Fruit fly (Drosophila melanogaster) whole organism, embryonic: ENCODE measurements around the gene Spn75F.

Experiments
- B-H1 ChIP-seq: fragments of 200-800 bp; sonication (Bioruptor generic); IDR thresholded peaks from 3 replicates; pipeline ENCODE4 v1.3.6; 2022; ENCODE audit warnings: missing biosample characterization, missing genetic modification characterization
- Bgb ChIP-seq: fragments of 200-800 bp; sonication (Bioruptor generic); IDR thresholded peaks from 2 replicates; pipeline ENCODE4 v1.3.6; 2022; ENCODE audit warnings: missing biosample characterization, missing genetic modification characterization; ENCODE audit not compliant: partially characterized antibody
- CG1024 ChIP-seq: fragments of 200-800 bp; sonication (Bioruptor generic); IDR thresholded peaks from 2 replicates; pipeline ENCODE4 v1.3.6; 2022; ENCODE audit warnings: missing biosample characterization, missing genetic modification characterization
- CG10462 ChIP-seq: fragments of 200-800 bp; sonication (Bioruptor generic); optimal IDR thresholded peaks from 2 replicates; lab custom pipeline; 2016; ENCODE audit warnings: missing biosample characterization, missing genetic modification characterization
- CG11398 ChIP-seq: fragments of 200-800 bp; sonication (Bioruptor generic); optimal IDR thresholded peaks from 2 replicates; lab custom pipeline; 2016; ENCODE audit warnings: missing biosample characterization, missing genetic modification characterization
- CG12769 ChIP-seq: fragments of 200-800 bp; sonication (Bioruptor generic); optimal IDR thresholded peaks from 2 replicates; lab custom pipeline; 2019; ENCODE audit warnings: missing biosample characterization, mild to moderate bottlenecking, missing genetic modification characterization, moderate library complexity
- CG1529 ChIP-seq: fragments of 200-800 bp; sonication (Bioruptor generic); optimal IDR thresholded peaks from 3 replicates; lab custom pipeline; 2018; ENCODE audit warnings: missing biosample characterization, missing genetic modification characterization
- CG1602 ChIP-seq: fragments of 200-800 bp; sonication (Bioruptor generic); optimal IDR thresholded peaks from 3 replicates; lab custom pipeline; 2016; ENCODE audit warnings: missing biosample characterization, missing genetic modification characterization
- CG1647 ChIP-seq: fragments of 200-800 bp; sonication (Bioruptor generic); optimal IDR thresholded peaks from 3 replicates; lab custom pipeline; 2016; ENCODE audit warnings: missing biosample characterization, missing genetic modification characterization
- CG16815 ChIP-seq: fragments of 200-800 bp; sonication (Bioruptor generic); optimal IDR thresholded peaks from 3 replicates; lab custom pipeline; 2017; ENCODE audit warnings: missing biosample characterization, mild to moderate bottlenecking, missing genetic modification characterization
- CG17568 ChIP-seq: fragments of 200-800 bp; sonication (Bioruptor generic); optimal IDR thresholded peaks from 2 replicates; lab custom pipeline; 2018; ENCODE audit warnings: missing biosample characterization, mild to moderate bottlenecking, missing genetic modification characterization, moderate library complexity
- CG17912 ChIP-seq: fragments of 200-800 bp; sonication (Bioruptor generic); optimal IDR thresholded peaks from 2 replicates; lab custom pipeline; 2018; ENCODE audit warnings: missing biosample characterization, mild to moderate bottlenecking, missing genetic modification characterization
- CG18619 ChIP-seq: fragments of 200-800 bp; sonication (Bioruptor generic); optimal IDR thresholded peaks from 3 replicates; lab custom pipeline; 2017; ENCODE audit warnings: missing biosample characterization, mild to moderate bottlenecking, missing genetic modification characterization
- CG2199 ChIP-seq: fragments of 200-800 bp; sonication (Bioruptor generic); IDR thresholded peaks from 3 replicates; pipeline ENCODE4 v1.3.6; 2022; ENCODE audit warnings: missing biosample characterization, missing genetic modification characterization
- CG30020 ChIP-seq: fragments of 200-800 bp; optimal IDR thresholded peaks from 2 replicates; lab custom pipeline; 2019; ENCODE audit warnings: missing biosample characterization, mild to moderate bottlenecking, missing genetic modification characterization, moderate library complexity
- CG30403 ChIP-seq: fragments of 200-800 bp; sonication (Bioruptor generic); optimal IDR thresholded peaks from 3 replicates; lab custom pipeline; 2016; ENCODE audit warnings: missing biosample characterization, missing genetic modification characterization
- CG34224 ChIP-seq: fragments of 200-800 bp; sonication (Bioruptor generic); IDR thresholded peaks from 3 replicates; pipeline ENCODE4 v1.3.6; 2022; ENCODE audit warnings: missing biosample characterization, missing genetic modification characterization; ENCODE audit not compliant: partially characterized antibody
- CG34422 ChIP-seq: fragments of 200-800 bp; sonication (Bioruptor generic); IDR thresholded peaks from 3 replicates; pipeline ENCODE4 v1.3.6; 2022; ENCODE audit warnings: missing biosample characterization, missing genetic modification characterization
- CG6689 ChIP-seq: fragments of 200-800 bp; sonication (Bioruptor generic); IDR thresholded peaks from 2 replicates; pipeline ENCODE4 v1.3.6; 2022; ENCODE audit warnings: missing biosample characterization, missing genetic modification characterization
- CG6813 ChIP-seq: fragments of 200-800 bp; sonication (Bioruptor generic); optimal IDR thresholded peaks from 2 replicates; lab custom pipeline; 2017; ENCODE audit warnings: missing biosample characterization, missing genetic modification characterization, mild to moderate bottlenecking, moderate library complexity, missing genetic modification reagents
- Dek ChIP-seq: fragments of 200-800 bp; sonication (Bioruptor generic); optimal IDR thresholded peaks from 3 replicates; lab custom pipeline; 2019; ENCODE audit warnings: missing biosample characterization, mild to moderate bottlenecking, missing genetic modification characterization, moderate library complexity
- Dfd ChIP-seq, 2 experiments: fragments of >200 bp; optimal IDR thresholded peaks; 2 replicates each; lab custom pipeline; 2017; ENCODE audit warnings: missing biosample characterization in 2 of 2, missing genetic modification characterization in 2 of 2
- Dip2 ChIP-seq: fragments of 200-800 bp; sonication (Bioruptor generic); IDR thresholded peaks from 2 replicates; pipeline ENCODE4 v1.3.6; 2022; ENCODE audit warnings: missing biosample characterization, missing genetic modification characterization
- H2.0 ChIP-seq: fragments of 200-800 bp; sonication (Bioruptor generic); IDR thresholded peaks from 2 replicates; pipeline ENCODE4 v1.3.6; 2022; ENCODE audit warnings: missing biosample characterization, missing genetic modification characterization
- Hr51 ChIP-seq, 2 experiments: fragments of 200-800 bp; sonication (Bioruptor generic); optimal IDR thresholded peaks; 2 replicates in 1 of 2; 3 replicates in 1 of 2; lab custom pipeline; 2016 to 2018; ENCODE audit warnings: missing biosample characterization in 2 of 2, missing genetic modification characterization in 2 of 2, mild to moderate bottlenecking in 1 of 2, moderate library complexity in 1 of 2
- NFAT ChIP-seq: fragments of 200-800 bp; sonication (Bioruptor generic); IDR thresholded peaks from 2 replicates; pipeline ENCODE4 v1.3.6; 2022; ENCODE audit warnings: missing biosample characterization, missing genetic modification characterization
- Sin3A ChIP-seq: fragments of >200 bp; optimal IDR thresholded peaks from 2 replicates; lab custom pipeline; 2018
- Sox102F ChIP-seq: fragments of 200-800 bp; sonication (Bioruptor generic); optimal IDR thresholded peaks from 2 replicates; lab custom pipeline; 2018; ENCODE audit warnings: missing biosample characterization, mild to moderate bottlenecking, missing genetic modification characterization, moderate library complexity
- Stat92E ChIP-seq, 3 experiments: fragments of >200 bp in 2 of 3; fragments of 200-800 bp in 1 of 3; sonication (Bioruptor generic) in 1 of 3; optimal IDR thresholded peaks; 2 replicates each; lab custom pipeline; 2017 to 2019; ENCODE audit warnings: missing biosample characterization in 3 of 3, missing genetic modification characterization in 3 of 3, mild to moderate bottlenecking in 1 of 3, moderate library complexity in 1 of 3
- Taf1 ChIP-seq: fragments of 200-800 bp; sonication (Bioruptor generic); IDR thresholded peaks from 2 replicates; pipeline ENCODE4 v1.3.6; 2022; ENCODE audit warnings: missing biosample characterization, missing genetic modification characterization
- croc ChIP-seq: fragments of 200-800 bp; sonication (Bioruptor generic); conservative IDR thresholded peaks from 3 replicates; pipeline ENCODE4 v1.3.6; 2022; ENCODE audit warnings: missing biosample characterization, missing genetic modification characterization
- dmrt11E ChIP-seq: fragments of 200-800 bp; sonication (Bioruptor generic); optimal IDR thresholded peaks from 3 replicates; lab custom pipeline; 2018; ENCODE audit warnings: missing biosample characterization, mild to moderate bottlenecking, missing genetic modification characterization, moderate library complexity
- dmrt99B ChIP-seq: fragments of 200-800 bp; sonication (Bioruptor generic); optimal IDR thresholded peaks from 2 replicates; lab custom pipeline; 2018; ENCODE audit warnings: missing biosample characterization, mild to moderate bottlenecking, missing genetic modification characterization, moderate library complexity
- fd64A ChIP-seq: fragments of 200-800 bp; sonication (Bioruptor generic); optimal IDR thresholded peaks from 3 replicates; lab custom pipeline; 2018; ENCODE audit warnings: missing biosample characterization, mild to moderate bottlenecking, missing genetic modification characterization
- kay ChIP-seq: fragments of 200-800 bp; sonication (Bioruptor generic); optimal IDR thresholded peaks from 2 replicates; lab custom pipeline; 2016; ENCODE audit warnings: missing biosample characterization, missing genetic modification characterization
- klu ChIP-seq: fragments of 200-800 bp; sonication (Bioruptor generic); IDR thresholded peaks from 2 replicates; pipeline ENCODE4 v1.3.6; 2022; ENCODE audit warnings: missing biosample characterization, missing genetic modification characterization
- maf-S ChIP-seq: fragments of 200-800 bp; sonication (Bioruptor generic); optimal IDR thresholded peaks from 2 replicates; lab custom pipeline; 2016; ENCODE audit warnings: missing biosample characterization, missing genetic modification characterization
- org-1 ChIP-seq: fragments of 200-800 bp; sonication (Bioruptor generic); optimal IDR thresholded peaks from 2 replicates; lab custom pipeline; 2017; ENCODE audit warnings: missing biosample characterization, missing genetic modification characterization
- prd ChIP-seq, 3 experiments: fragments of >200 bp in 2 of 3; fragments of 200-800 bp in 1 of 3; sonication (Bioruptor generic) in 1 of 3; optimal IDR thresholded peaks in 2 of 3; IDR thresholded peaks in 1 of 3; 2 replicates in 2 of 3; 3 replicates in 1 of 3; pipeline versions ENCODE4 v1.3.6 to Lab custom; 2017 to 2022; ENCODE audit warnings: missing biosample characterization in 1 of 3, missing genetic modification characterization in 1 of 3
- ro ChIP-seq: fragments of 200-800 bp; sonication (Bioruptor generic); IDR thresholded peaks from 2 replicates; pipeline ENCODE4 v1.3.6; 2022; ENCODE audit warnings: missing biosample characterization, missing genetic modification characterization
- run ChIP-seq: fragments of 200-800 bp; sonication (Bioruptor generic); optimal IDR thresholded peaks from 3 replicates; lab custom pipeline; 2018; ENCODE audit warnings: missing biosample characterization, mild to moderate bottlenecking, missing genetic modification characterization
- stwl ChIP-seq: fragments of 200-800 bp; sonication (Bioruptor generic); optimal IDR thresholded peaks from 3 replicates; lab custom pipeline; 2018; ENCODE audit warnings: missing biosample characterization, mild to moderate bottlenecking, missing genetic modification characterization, moderate library complexity
- tgo ChIP-seq: fragments of 200-800 bp; sonication (Bioruptor generic); IDR thresholded peaks from 3 replicates; pipeline ENCODE4 v1.3.6; 2022; ENCODE audit warnings: missing biosample characterization, missing genetic modification characterization
- tll ChIP-seq, 2 experiments: fragments of 200-800 bp in 1 of 2; fragments of >200 bp in 1 of 2; sonication (Bioruptor generic) in 1 of 2; optimal IDR thresholded peaks; 2 replicates each; lab custom pipeline; 2017 to 2019; ENCODE audit warnings: missing biosample characterization in 2 of 2, missing genetic modification characterization in 2 of 2, mild to moderate bottlenecking in 1 of 2, moderate library complexity in 1 of 2
- tna ChIP-seq: fragments of 200-800 bp; sonication (Bioruptor generic); IDR thresholded peaks from 2 replicates; pipeline ENCODE4 v1.3.6; 2022; ENCODE audit warnings: missing biosample characterization, missing genetic modification characterization; ENCODE audit not compliant: partially characterized antibody
- unpg ChIP-seq: fragments of 200-800 bp; sonication (Bioruptor generic); optimal IDR thresholded peaks from 3 replicates; lab custom pipeline; 2018; ENCODE audit warnings: missing biosample characterization, mild to moderate bottlenecking, missing genetic modification characterization, moderate library complexity
- vfl ChIP-seq: fragments of 200-800 bp; sonication (Bioruptor generic); optimal IDR thresholded peaks from 2 replicates; lab custom pipeline; 2016; ENCODE audit warnings: missing biosample characterization, missing genetic modification characterization
- z ChIP-seq: fragments of 200-800 bp; sonication (Bioruptor generic); IDR thresholded peaks from 3 replicates; pipeline ENCODE4 v1.3.6; 2022; ENCODE audit warnings: missing biosample characterization, missing genetic modification characterization

Gene Spn75F

dm6 chr3L:19162586-19163310, 33.3 kb upstream of the Spn75F start (continued):
- TF ChIP-seq CG34422 (GFP tag; lab: Robert Waterston, UW) = 0 out of 3 replicates have a peak, but pooled peaks have one; percentile 15
- TF ChIP-seq Dek = peak; percentile 12
- TF ChIP-seq CG6813 = peak; percentile 33
- TF ChIP-seq CG17568 (GFP tag; lab: Kevin White, UChicago) = peak; percentile 8
- peak; percentile 30; the same call in 1 of the 3 replicates for TF ChIP-seq tgo
- no peak for TF ChIP-seq prd (optimal IDR thresholded peaks at IDR 0.05; lab: Kevin White, UChicago)
- peak; percentile 48; the same call in 1 of the 3 replicates for TF ChIP-seq prd (GFP tag; IDR thresholded peaks at IDR 0.05; lab: Robert Waterston, UW)
- TF ChIP-seq H2.0 (GFP tag; lab: Robert Waterston, UW) = no peak
- 0 out of 2 replicates have a peak, but pooled peaks have one; percentile 23 for TF ChIP-seq CG1024 (GFP tag; lab: Robert Waterston, UW)
- TF ChIP-seq org-1 (GFP tag; lab: Kevin White, UChicago) = peak; percentile 14
- TF ChIP-seq CG16815 (GFP tag; lab: Kevin White, UChicago) = peak; percentile 26
- no peak for TF ChIP-seq CG17912 (GFP tag; lab: Kevin White, UChicago)
- no peak for TF ChIP-seq Taf1 (GFP tag; lab: Robert Waterston, UW)
- TF ChIP-seq CG30403 (GFP tag; lab: Kevin White, UChicago) = peak; percentile 64
- TF ChIP-seq tna (GFP tag; lab: Robert Waterston, UW) = no peak
- TF ChIP-seq CG12769 (tag; lab: Kevin White, UChicago) = no peak
- peak; percentile 44 for TF ChIP-seq CG1602
- TF ChIP-seq Sin3A = no peak
- TF ChIP-seq Hr51 (GFP tag; optimal IDR thresholded peaks at IDR 0.05; lab: Kevin White, UChicago) = peak in 1 of 2 experiments; percentile 58
- TF ChIP-seq klu (GFP tag; lab: Robert Waterston, UW) = no peak
- no peak for TF ChIP-seq NFAT
- TF ChIP-seq Stat92E (GFP tag; optimal IDR thresholded peaks at IDR 0.05; lab: Kevin White, UChicago) = peak in 1 of 3 experiments; percentile 31
- peak; percentile 11 for TF ChIP-seq kay
- TF ChIP-seq unpg (GFP tag; lab: Kevin White, UChicago) = peak; percentile 78
- TF ChIP-seq CG1647 (GFP tag; lab: Kevin White, UChicago) = no peak
- TF ChIP-seq z (GFP tag; lab: Robert Waterston, UW) = 0 out of 3 replicates have a peak, but pooled peaks have one; percentile 23
- TF ChIP-seq croc (GFP tag; lab: Robert Waterston, UW) = peak; percentile 31; the same call in 2 of the 3 replicates
- no peak for TF ChIP-seq fd64A (GFP tag; lab: Kevin White, UChicago)
- peak; percentile 31 for TF ChIP-seq CG30020
- TF ChIP-seq tll (GFP tag; optimal IDR thresholded peaks at IDR 0.05; lab: Kevin White, UChicago) = peak in 1 of 2 experiments; percentile 3
- peak; percentile 76 for TF ChIP-seq dmrt99B
- peak; percentile 17; the same call in 1 of the 2 replicates for TF ChIP-seq CG6689
- peak; percentile 75; the same call in 2 of the 3 replicates for TF ChIP-seq CG2199 (GFP tag; lab: Robert Waterston, UW)
- peak; percentile 14 for TF ChIP-seq stwl (tag; lab: Kevin White, UChicago)
- no peak for TF ChIP-seq Bgb (GFP tag; lab: Robert Waterston, UW)
- TF ChIP-seq CG34224 (GFP tag; lab: Robert Waterston, UW) = no peak
- TF ChIP-seq vfl (GFP tag; lab: Kevin White, UChicago) = no peak
- TF ChIP-seq Dip2 (GFP tag; lab: Robert Waterston, UW) = no peak
- TF ChIP-seq run (tag; lab: Kevin White, UChicago) = no peak
- peak; percentile 68 for TF ChIP-seq Sox102F (GFP tag; lab: Kevin White, UChicago)
- peak; percentile 5 for TF ChIP-seq CG18619
- TF ChIP-seq CG11398 (GFP tag; lab: Kevin White, UChicago) = no peak
- TF ChIP-seq maf-S (GFP tag; lab: Kevin White, UChicago) = no peak
- TF ChIP-seq B-H1 (GFP tag; lab: Robert Waterston, UW) = no peak
- TF ChIP-seq Dfd (GFP tag; optimal IDR thresholded peaks at IDR 0.05; lab: Kevin White, UChicago) = no peak
- TF ChIP-seq dmrt11E (tag; lab: Kevin White, UChicago) = peak; percentile 88
- no peak for TF ChIP-seq ro (GFP tag; lab: Robert Waterston, UW)
- peak; percentile 17 for TF ChIP-seq CG1529 (GFP tag; lab: Kevin White, UChicago)
- no peak for TF ChIP-seq CG10462 (GFP tag; lab: Kevin White, UChicago)
